Worm (Caenorhabditis elegans): ENCODE data around the gene F22H10.3.
A peak's percentile ranks its signal among the peaks of the same experiment; 100 is the strongest.

F22H10.3 gene

DNA sequence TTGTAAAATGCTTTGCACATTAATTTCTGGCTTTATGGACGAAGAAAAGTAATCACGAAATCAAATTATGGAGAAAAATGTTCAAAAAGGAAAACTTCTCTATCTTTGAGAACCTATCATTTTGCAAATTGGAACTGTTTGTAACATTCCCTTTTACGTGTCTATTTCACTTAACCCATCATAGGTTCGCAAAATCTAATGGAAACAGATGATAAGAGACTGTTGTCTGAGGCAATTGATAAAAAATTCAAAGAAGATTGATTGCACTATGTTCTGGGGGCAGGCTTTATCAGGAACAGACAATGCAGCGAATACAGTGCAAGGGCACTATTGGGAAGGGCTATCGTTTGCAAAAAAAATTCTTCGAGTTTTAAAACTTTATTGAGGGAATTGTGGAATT is 17.7 kb upstream of the F22H10.3 start:
- TF ChIP-seq nhr-80 (tag; optimal IDR thresholded peaks at IDR 0.05): peak; percentile 36
- peak; percentile 68 for TF ChIP-seq gei-17 (GFP tag; optimal IDR thresholded peaks at IDR 0.05)
- TF ChIP-seq Y56A3A.18 (GFP tag; IDR thresholded peaks at IDR 0.05): 0 out of 2 replicates have a peak, but pooled peaks have one; percentile 44
- peak; percentile 30; the same call in 1 of the 2 replicates for TF ChIP-seq dox-1 (GFP tag; IDR thresholded peaks at IDR 0.05)
- no peak for TF ChIP-seq nhr-120 (GFP tag; IDR thresholded peaks at IDR 0.05)

DNA sequence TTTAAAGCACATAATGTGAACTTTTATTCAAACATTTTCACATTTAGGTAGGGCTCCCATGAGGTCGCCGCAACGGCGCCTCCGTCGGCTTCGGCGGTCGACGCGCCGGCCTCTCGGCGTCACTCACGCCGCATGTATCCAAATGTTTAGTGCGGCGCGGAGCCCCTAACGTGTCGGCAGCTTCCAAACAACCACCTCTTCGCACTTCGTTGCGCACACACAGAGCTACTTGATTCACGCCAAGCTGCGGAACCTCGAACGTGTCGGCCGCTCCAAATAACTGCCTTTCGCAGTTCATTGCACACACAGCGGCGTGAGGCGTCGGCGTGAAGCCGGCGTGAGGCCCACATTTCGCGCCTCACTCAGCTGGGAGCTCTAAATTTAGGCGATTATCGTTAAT is 13.5 kb upstream of the F22H10.3 start, which contains the start of gene F22H10.6:
Gene F22H10.6 (minus strand): TSS at position 292 of the 400 bp plus-strand sequence.
- TF ChIP-seq madf-8 (GFP tag; conservative IDR thresholded peaks at IDR 0.05) (0 out of 2 replicates have a peak, but pooled peaks have one; percentile 4), lsy-27 (tag; optimal IDR thresholded peaks at IDR 0.05; ENCODE audit: borderline replicate concordance, insufficient read depth) (no peak), snpc-4 (GFP tag; optimal IDR thresholded peaks at IDR 0.05) (no peak), snpc-4 (tag; optimal IDR thresholded peaks at IDR 0.05) (peak in 2 of 4 experiments; percentile 49 to 72), hmg-20 (GFP tag; IDR thresholded peaks at IDR 0.05) (no peak), unc-130 (GFP tag; optimal IDR thresholded peaks at IDR 0.05) (no peak), nhr-120 (GFP tag; IDR thresholded peaks at IDR 0.05) (0 out of 2 replicates have a peak, but pooled peaks have one; percentile 31), zfh-2 (GFP tag; conservative IDR thresholded peaks at IDR 0.05) (peak; percentile 80), egrh-3 (GFP tag; IDR thresholded peaks at IDR 0.05) (peak; percentile 16; the same call in 1 of the 2 replicates)

DNA sequence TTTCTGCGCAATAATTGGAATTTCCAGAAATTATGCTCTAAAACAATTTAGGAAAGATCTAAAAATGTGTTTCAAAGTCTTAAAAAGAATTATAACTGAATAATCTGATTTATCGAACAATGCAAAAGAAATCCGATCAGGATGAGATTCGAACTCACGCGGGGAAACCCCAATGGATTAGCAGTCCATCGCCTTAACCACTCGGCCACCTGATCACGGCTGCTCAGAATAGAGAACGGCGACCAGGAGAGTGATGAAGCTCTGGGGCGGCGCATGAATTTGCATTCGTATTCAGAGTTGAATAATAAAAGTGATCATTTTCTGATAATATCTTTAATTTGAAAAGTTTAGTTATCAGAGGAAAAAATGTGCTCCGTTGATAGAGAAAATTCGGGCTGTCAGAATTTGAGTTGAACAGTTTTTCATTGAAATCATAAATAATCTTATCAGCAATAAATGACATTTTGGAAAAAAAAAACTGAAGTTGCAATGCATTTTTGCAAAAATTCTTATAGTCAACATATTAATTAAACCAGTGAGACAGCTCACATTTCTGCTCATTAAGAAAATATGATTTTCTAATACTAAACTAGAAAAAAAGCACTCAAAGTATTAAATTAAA is 12.5 kb upstream of the F22H10.3 start:
- no peak for TF ChIP-seq bed-2 (GFP tag; IDR thresholded peaks at IDR 0.05)
- TF ChIP-seq Y53F4B.3 (GFP tag; IDR thresholded peaks at IDR 0.05): no peak
- TF ChIP-seq mel-28 (tag; optimal IDR thresholded peaks at IDR 0.05; ENCODE audit: borderline replicate concordance): no peak
- TF ChIP-seq rec-8 (tag; optimal IDR thresholded peaks at IDR 0.05): no peak
- TF ChIP-seq egl-44 (GFP tag; IDR thresholded peaks at IDR 0.05): 0 out of 2 replicates have a peak, but pooled peaks have one; percentile 39
- TF ChIP-seq nhr-80 (tag; optimal IDR thresholded peaks at IDR 0.05): peak; percentile 51
- no peak for TF ChIP-seq madf-8 (GFP tag; conservative IDR thresholded peaks at IDR 0.05)
- TF ChIP-seq dpff-1 (tag; optimal IDR thresholded peaks at IDR 0.05): no peak
- no peak for TF ChIP-seq let-607 (tag; optimal IDR thresholded peaks at IDR 0.05)
- no peak for TF ChIP-seq zfh-2 (GFP tag; conservative IDR thresholded peaks at IDR 0.05)
- TF ChIP-seq ama-1 (optimal IDR thresholded peaks at IDR 0.05): no peak
- no peak for TF ChIP-seq ama-1 (GFP tag; optimal IDR thresholded peaks at IDR 0.05)
- TF ChIP-seq B0019.2 (GFP tag; conservative IDR thresholded peaks at IDR 0.05): no peak
- no peak for TF ChIP-seq tbx-9 (tag; optimal IDR thresholded peaks at IDR 0.05; ENCODE audit: borderline replicate concordance)
- no peak for TF ChIP-seq lin-54 (GFP tag; optimal IDR thresholded peaks at IDR 0.05)
- TF ChIP-seq dox-1 (GFP tag; IDR thresholded peaks at IDR 0.05): 0 out of 2 replicates have a peak, but pooled peaks have one; percentile 33
- TF ChIP-seq him-1 (tag; optimal IDR thresholded peaks at IDR 0.05): peak; percentile 59
- TF ChIP-seq hmg-20 (GFP tag; IDR thresholded peaks at IDR 0.05): no peak
- TF ChIP-seq hrde-1 (tag; optimal IDR thresholded peaks at IDR 0.05; ENCODE audit: borderline replicate concordance): no peak
- TF ChIP-seq F52B5.7 (tag; optimal IDR thresholded peaks at IDR 0.05): no peak
- TF ChIP-seq akir-1 (GFP tag; optimal IDR thresholded peaks at IDR 0.05): no peak
- no peak for TF ChIP-seq B0336.3 (GFP tag; IDR thresholded peaks at IDR 0.05)
- TF ChIP-seq B0261.1 (tag; optimal IDR thresholded peaks at IDR 0.05): peak; percentile 75
- TF ChIP-seq ekl-4 (GFP tag; IDR thresholded peaks at IDR 0.05): no peak
- no peak for TF ChIP-seq T07F8.4 (tag; optimal IDR thresholded peaks at IDR 0.05)
- TF ChIP-seq efl-1 (GFP tag; optimal IDR thresholded peaks at IDR 0.05): no peak
- peak; percentile 40 for TF ChIP-seq snpc-4 (GFP tag; optimal IDR thresholded peaks at IDR 0.05)
- TF ChIP-seq snpc-4 (tag; optimal IDR thresholded peaks at IDR 0.05): peak in 1 of 4 experiments; percentile 62
- no peak for TF ChIP-seq lsy-27 (tag; optimal IDR thresholded peaks at IDR 0.05; ENCODE audit: borderline replicate concordance, insufficient read depth)
- 0 out of 2 replicates have a peak, but pooled peaks have one; percentile 50 for TF ChIP-seq pbrm-1 (GFP tag; IDR thresholded peaks at IDR 0.05)
- TF ChIP-seq cebp-2 (GFP tag; IDR thresholded peaks at IDR 0.05): no peak
- TF ChIP-seq ceh-27 (GFP tag; optimal IDR thresholded peaks at IDR 0.05): no peak
- no peak for TF ChIP-seq ets-4 (GFP tag; optimal IDR thresholded peaks at IDR 0.05)
- no peak for TF ChIP-seq ztf-3 (GFP tag; optimal IDR thresholded peaks at IDR 0.05)
- no peak for TF ChIP-seq madf-6 (GFP tag; IDR thresholded peaks at IDR 0.05)
- TF ChIP-seq rpc-1 (optimal IDR thresholded peaks at IDR 0.05): peak; percentile 56
- peak; percentile 80 for TF ChIP-seq rpc-1 (tag; optimal IDR thresholded peaks at IDR 0.05)
